Worm (Caenorhabditis elegans) whole organism, L2 larva: ENCODE data around the gene F37C12.21.

Source experiments
- C34F6.9 ChIP-seq: fragments of 150-350 bp; optimal IDR thresholded peaks from 2 replicates; lab custom pipeline; 2014; ENCODE audit warnings: missing biosample characterization, missing genetic modification characterization
- F13H6.1 ChIP-seq: sonication (generic microtip); optimal IDR thresholded peaks from 2 replicates; lab custom pipeline; 2016; ENCODE audit warnings: missing genetic modification characterization, missing compliant biosample characterization
- R02D3.7 ChIP-seq: fragments of 150-350 bp; optimal IDR thresholded peaks from 2 replicates; lab custom pipeline; 2014; ENCODE audit warnings: missing biosample characterization, missing genetic modification characterization
- Y55F3AM.14 ChIP-seq: fragments of 200-800 bp; sonication (Bioruptor generic); optimal IDR thresholded peaks from 2 replicates; lab custom pipeline; 2018; ENCODE audit warnings: mild to moderate bottlenecking, missing genetic modification characterization, missing compliant biosample characterization
- ZK546.5 ChIP-seq: sonication (generic microtip); optimal IDR thresholded peaks from 2 replicates; lab custom pipeline; 2017; ENCODE audit warnings: missing biosample characterization, missing genetic modification characterization
- alr-1 ChIP-seq: fragments of 150-350 bp; optimal IDR thresholded peaks from 2 replicates; lab custom pipeline; 2014; ENCODE audit warnings: missing biosample characterization, missing genetic modification characterization
- aly-2 ChIP-seq: fragments of 150-350 bp; optimal IDR thresholded peaks from 2 replicates; lab custom pipeline; 2014; ENCODE audit warnings: missing biosample characterization, missing genetic modification characterization
- ama-1 ChIP-seq: fragments of 150-350 bp; optimal IDR thresholded peaks from 2 replicates; lab custom pipeline; 2018; ENCODE audit warnings: inconsistent platforms
- blmp-1 ChIP-seq: sonication (generic microtip); optimal IDR thresholded peaks from 2 replicates; lab custom pipeline; 2017; ENCODE audit warnings: missing genetic modification characterization, mild to moderate bottlenecking, missing compliant biosample characterization, antibody characterized with exemption, moderate library complexity; ENCODE audit not compliant: insufficient read depth
- ceh-16 ChIP-seq: fragments of 150-350 bp; optimal IDR thresholded peaks from 2 replicates; lab custom pipeline; 2014; ENCODE audit warnings: missing biosample characterization, missing genetic modification characterization
- ceh-82 ChIP-seq: fragments of 150-350 bp; optimal IDR thresholded peaks from 2 replicates; lab custom pipeline; 2014; ENCODE audit warnings: missing biosample characterization, missing genetic modification characterization
- crh-2 ChIP-seq: sonication (generic microtip); optimal IDR thresholded peaks from 2 replicates; lab custom pipeline; 2017; ENCODE audit warnings: missing biosample characterization, missing genetic modification characterization
- dmd-4 ChIP-seq: sonication (generic microtip); optimal IDR thresholded peaks from 2 replicates; lab custom pipeline; 2017; ENCODE audit warnings: missing biosample characterization, missing genetic modification characterization
- egl-27 ChIP-seq: sonication (generic microtip); optimal IDR thresholded peaks from 3 replicates; lab custom pipeline; 2017; ENCODE audit warnings: missing biosample characterization, missing genetic modification reagents, missing genetic modification characterization
- elt-1 ChIP-seq: fragments of 150-350 bp; optimal IDR thresholded peaks from 2 replicates; lab custom pipeline; 2014; ENCODE audit warnings: missing biosample characterization, missing genetic modification characterization
- elt-3 ChIP-seq: sonication (generic microtip); optimal IDR thresholded peaks from 2 replicates; lab custom pipeline; 2017; ENCODE audit warnings: missing biosample characterization, missing genetic modification characterization
- fos-1 ChIP-seq: fragments of 150-350 bp; optimal IDR thresholded peaks from 2 replicates; lab custom pipeline; 2014; ENCODE audit warnings: missing biosample characterization, missing genetic modification characterization
- gmeb-1 ChIP-seq: fragments of 150-350 bp; optimal IDR thresholded peaks from 2 replicates; lab custom pipeline; 2014; ENCODE audit warnings: missing biosample characterization, missing genetic modification characterization
- lin-11 ChIP-seq: fragments of 150-350 bp; sonication (generic microtip); optimal IDR thresholded peaks from 2 replicates; lab custom pipeline; 2014; ENCODE audit warnings: missing biosample characterization, missing genetic modification characterization, inconsistent platforms, mixed read lengths
- lin-13 ChIP-seq: fragments of 150-350 bp; optimal IDR thresholded peaks from 2 replicates; lab custom pipeline; 2014; ENCODE audit warnings: missing biosample characterization, missing genetic modification reagents, missing genetic modification characterization
- lin-39 ChIP-seq: fragments of 150-350 bp; optimal IDR thresholded peaks from 2 replicates; lab custom pipeline; 2014; ENCODE audit warnings: missing biosample characterization, missing genetic modification reagents, missing genetic modification characterization
- lsy-2 ChIP-seq, 2 experiments: fragments of 150-350 bp in 1 of 2; sonication (generic microtip) in 1 of 2; optimal IDR thresholded peaks; 2 replicates each; lab custom pipeline; 2014 to 2017; ENCODE audit warnings: missing biosample characterization in 2 of 2, missing genetic modification characterization in 2 of 2
- mab-5 ChIP-seq: fragments of 150-350 bp; optimal IDR thresholded peaks from 2 replicates; lab custom pipeline; 2014; ENCODE audit warnings: missing biosample characterization, missing genetic modification characterization
- mbf-1 ChIP-seq: sonication (generic microtip); optimal IDR thresholded peaks from 2 replicates; lab custom pipeline; 2017; ENCODE audit warnings: missing biosample characterization, missing genetic modification characterization
- mdl-1 ChIP-seq, 2 experiments: fragments of 150-350 bp in 1 of 2; sonication (generic microtip) in 1 of 2; optimal IDR thresholded peaks; 2 replicates each; lab custom pipeline; 2017; ENCODE audit warnings: missing biosample characterization in 2 of 2, missing genetic modification characterization in 2 of 2
- nhr-10 ChIP-seq: sonication (generic microtip); optimal IDR thresholded peaks from 2 replicates; lab custom pipeline; 2017; ENCODE audit warnings: missing biosample characterization, missing genetic modification characterization
- nhr-11 ChIP-seq: fragments of 150-350 bp; optimal IDR thresholded peaks from 2 replicates; lab custom pipeline; 2014; ENCODE audit warnings: missing biosample characterization, missing genetic modification characterization
- nhr-12 ChIP-seq: fragments of 150-350 bp; optimal IDR thresholded peaks from 2 replicates; lab custom pipeline; 2014; ENCODE audit warnings: missing biosample characterization, missing genetic modification characterization
- nhr-129 ChIP-seq: fragments of 150-350 bp; optimal IDR thresholded peaks from 2 replicates; lab custom pipeline; 2014; ENCODE audit warnings: missing biosample characterization, missing genetic modification characterization
- nhr-21 ChIP-seq: fragments of 150-350 bp; optimal IDR thresholded peaks from 2 replicates; lab custom pipeline; 2014; ENCODE audit warnings: missing biosample characterization, missing genetic modification characterization
- nhr-23 ChIP-seq: fragments of 150-350 bp; optimal IDR thresholded peaks from 2 replicates; lab custom pipeline; 2014; ENCODE audit warnings: missing biosample characterization, missing genetic modification reagents, missing genetic modification characterization
- nhr-237 ChIP-seq: fragments of 150-350 bp; optimal IDR thresholded peaks from 2 replicates; lab custom pipeline; 2014; ENCODE audit warnings: missing biosample characterization, missing genetic modification characterization
- nhr-25 ChIP-seq: fragments of 150-350 bp; sonication (generic microtip); optimal IDR thresholded peaks from 3 replicates; lab custom pipeline; 2014; ENCODE audit warnings: missing biosample characterization, missing genetic modification characterization
- nhr-6 ChIP-seq: fragments of 150-350 bp; optimal IDR thresholded peaks from 2 replicates; lab custom pipeline; 2014; ENCODE audit warnings: missing biosample characterization, missing genetic modification characterization
- nhr-77 ChIP-seq: fragments of 150-350 bp; optimal IDR thresholded peaks from 2 replicates; lab custom pipeline; 2014; ENCODE audit warnings: missing biosample characterization, missing genetic modification characterization
- peb-1 ChIP-seq: fragments of 150-350 bp; optimal IDR thresholded peaks from 2 replicates; lab custom pipeline; 2014; ENCODE audit warnings: missing biosample characterization, missing genetic modification characterization
- sem-4 ChIP-seq: fragments of 150-350 bp; optimal IDR thresholded peaks from 2 replicates; lab custom pipeline; 2014; ENCODE audit warnings: missing biosample characterization, missing genetic modification reagents, missing genetic modification characterization
- skn-1 ChIP-seq: sonication (generic microtip); optimal IDR thresholded peaks from 2 replicates; lab custom pipeline; 2017; ENCODE audit warnings: missing biosample characterization, missing genetic modification characterization
- sma-3 ChIP-seq: sonication (generic microtip); optimal IDR thresholded peaks from 2 replicates; lab custom pipeline; 2016; ENCODE audit warnings: missing genetic modification reagents, missing genetic modification characterization, missing compliant biosample characterization
- sma-9 ChIP-seq, 2 experiments: fragments of 150-350 bp in 1 of 2; sonication (generic microtip) in 1 of 2; optimal IDR thresholded peaks; 2 replicates each; lab custom pipeline; 2014 to 2016; ENCODE audit warnings: missing genetic modification characterization in 2 of 2, mild to moderate bottlenecking in 1 of 2, missing biosample characterization in 1 of 2, missing compliant biosample characterization in 1 of 2, missing genetic modification reagents in 1 of 2, moderate library complexity in 1 of 2
- snpc-4 ChIP-seq: fragments of 150-350 bp; optimal IDR thresholded peaks from 2 replicates; lab custom pipeline; 2014; ENCODE audit warnings: missing biosample characterization, missing genetic modification characterization
- unc-39 ChIP-seq: fragments of 150-350 bp; optimal IDR thresholded peaks from 2 replicates; lab custom pipeline; 2014; ENCODE audit warnings: missing biosample characterization, missing genetic modification characterization
- unc-55 ChIP-seq: fragments of 150-350 bp; sonication (generic microtip); optimal IDR thresholded peaks from 3 replicates; lab custom pipeline; 2014; ENCODE audit warnings: missing biosample characterization, missing genetic modification reagents, missing genetic modification characterization
- unc-62 ChIP-seq: fragments of 150-350 bp; optimal IDR thresholded peaks from 2 replicates; lab custom pipeline; 2014; ENCODE audit warnings: missing biosample characterization, missing genetic modification reagents, missing genetic modification characterization
- zag-1 ChIP-seq: fragments of 150-350 bp; optimal IDR thresholded peaks from 2 replicates; lab custom pipeline; 2014; ENCODE audit warnings: missing biosample characterization, missing genetic modification characterization
- ztf-1 ChIP-seq: fragments of 200-800 bp; sonication (Bioruptor generic); conservative IDR thresholded peaks from 2 replicates; pipeline ENCODE4 v1.3.6; 2022; ENCODE audit warnings: missing genetic modification characterization, missing compliant biosample characterization
- ztf-11 ChIP-seq: sonication (generic microtip); optimal IDR thresholded peaks from 2 replicates; lab custom pipeline; 2017; ENCODE audit warnings: missing biosample characterization, missing genetic modification characterization
- ztf-4 ChIP-seq: fragments of 150-350 bp; optimal IDR thresholded peaks from 2 replicates; lab custom pipeline; 2014; ENCODE audit warnings: missing biosample characterization, missing genetic modification characterization

Gene F37C12.21

ce11 chrIII:7185473-7185872 is 2.7 kb upstream of the F37C12.21 start, which contains the start of gene F37C12.14:
F37C12.14 (minus strand) TSS chrIII:7185573.
- TF ChIP-seq nhr-129 (tag; lab: Kevin White, UChicago) (no peak), ceh-16 (tag; lab: Kevin White, UChicago) (no peak), lin-39 (tag; lab: Kevin White, UChicago) (no peak), nhr-25 (tag; lab: Kevin White, UChicago) (no peak), elt-3 (no peak), mab-5 (tag; lab: Kevin White, UChicago) (no peak), zag-1 (tag; lab: Kevin White, UChicago) (no peak), lin-11 (no peak), C34F6.9 (tag; lab: Kevin White, UChicago) (no peak), nhr-237 (no peak), Y55F3AM.14 (no peak), nhr-11 (tag; lab: Kevin White, UChicago) (no peak), ZK546.5 (tag; lab: Kevin White, UChicago) (no peak), ceh-82 (tag; lab: Kevin White, UChicago) (no peak), skn-1 (no peak), mbf-1 (tag; lab: Kevin White, UChicago) (no peak)

- TF ChIP-seq nhr-237 = no peak
- peak; percentile 73 for TF ChIP-seq egl-27 (tag; lab: Kevin White, UChicago)
- TF ChIP-seq Y55F3AM.14 = no peak
- TF ChIP-seq F13H6.1 = peak; percentile 58
- TF ChIP-seq snpc-4 = peak; percentile 59
- no peak for TF ChIP-seq ztf-11 (tag; lab: Kevin White, UChicago)
- peak; percentile 46 for TF ChIP-seq nhr-77
- TF ChIP-seq peb-1 (tag; lab: Kevin White, UChicago) = no peak
- no peak for TF ChIP-seq nhr-10 (tag; lab: Kevin White, UChicago)
- peak; percentile 46 for TF ChIP-seq mab-5 (tag; lab: Kevin White, UChicago)
- TF ChIP-seq nhr-23 (tag; lab: Kevin White, UChicago) = no peak
- peak; percentile 85 for TF ChIP-seq R02D3.7 (tag; lab: Kevin White, UChicago)
- TF ChIP-seq fos-1 (tag; lab: Kevin White, UChicago) = peak; percentile 66
- no peak for TF ChIP-seq mbf-1 (tag; lab: Kevin White, UChicago)
- TF ChIP-seq nhr-6 = peak; percentile 44
- no peak for TF ChIP-seq aly-2 (tag; lab: Kevin White, UChicago)
- TF ChIP-seq ztf-4 = no peak
- peak; percentile 37 for TF ChIP-seq ceh-16 (tag; lab: Kevin White, UChicago)
- TF ChIP-seq blmp-1 = peak; percentile 43
- peak; percentile 57 for TF ChIP-seq nhr-21 (tag; lab: Kevin White, UChicago)
- TF ChIP-seq sma-9 (GFP tag; optimal IDR thresholded peaks at IDR 0.05; lab: Kevin White, UChicago) = peak; percentile 67
- no peak for TF ChIP-seq sma-9 (tag; optimal IDR thresholded peaks at IDR 0.05; lab: Kevin White, UChicago)
- peak; percentile 84 to 93 for TF ChIP-seq lsy-2 (tag; optimal IDR thresholded peaks at IDR 0.05; lab: Kevin White, UChicago)
- TF ChIP-seq gmeb-1 (tag; lab: Kevin White, UChicago) = peak; percentile 82
- no peak for TF ChIP-seq lin-39 (tag; lab: Kevin White, UChicago)
- no peak for TF ChIP-seq dmd-4 (tag; lab: Kevin White, UChicago)
- TF ChIP-seq unc-62 = no peak
- no peak for TF ChIP-seq nhr-12 (tag; lab: Kevin White, UChicago)
- no peak for TF ChIP-seq ztf-1 (GFP tag; lab: Robert Waterston, UW)
- TF ChIP-seq nhr-25 (tag; lab: Kevin White, UChicago) = peak; percentile 79
- TF ChIP-seq mdl-1 (tag; optimal IDR thresholded peaks at IDR 0.05; lab: Kevin White, UChicago) = peak in 1 of 2 experiments; percentile 17
- TF ChIP-seq unc-55 (GFP tag; lab: Kevin White, UChicago) = peak; percentile 94
- no peak for TF ChIP-seq alr-1 (tag; lab: Kevin White, UChicago)
- TF ChIP-seq elt-1 = no peak
- TF ChIP-seq elt-3 = no peak
- TF ChIP-seq lin-13 = peak; percentile 91
- TF ChIP-seq nhr-129 (tag; lab: Kevin White, UChicago) = peak; percentile 70
- no peak for TF ChIP-seq nhr-11 (tag; lab: Kevin White, UChicago)
- peak; percentile 87 for TF ChIP-seq C34F6.9 (tag; lab: Kevin White, UChicago)
- no peak for TF ChIP-seq skn-1
- no peak for TF ChIP-seq ceh-82 (tag; lab: Kevin White, UChicago)
- TF ChIP-seq unc-39 (tag; lab: Kevin White, UChicago) = no peak
- peak; percentile 46 for TF ChIP-seq sem-4 (tag; lab: Kevin White, UChicago)
- peak; percentile 84 for TF ChIP-seq sma-3 (GFP tag; lab: Kevin White, UChicago)
- peak; percentile 79 for TF ChIP-seq crh-2 (tag; lab: Kevin White, UChicago)
- peak; percentile 80 for TF ChIP-seq lin-11
- TF ChIP-seq zag-1 (tag; lab: Kevin White, UChicago) = peak; percentile 38
- TF ChIP-seq ZK546.5 (tag; lab: Kevin White, UChicago) = peak; percentile 74
- no peak for TF ChIP-seq ama-1 (lab: Kevin White, UChicago)
Measured at ce11 chrIII:7189581-7190128, 1.5 kb downstream of the F37C12.21 start, which contains the start of gene rps-21. rps-21 (minus strand) TSS chrIII:7189631.
